Worm (Caenorhabditis elegans) whole organism, mixed stage, embryonic: ENCODE data around the gene atg-13.

ENCODE experiments used
- ceh-39 ChIP-seq: fragments of 150-350 bp; optimal IDR thresholded peaks from 2 replicates; lab custom pipeline; 2014; ENCODE audit warnings: missing biosample characterization, missing genetic modification characterization
- ceh-43 ChIP-seq: fragments of 200-800 bp; sonication (Bioruptor generic); optimal IDR thresholded peaks from 2 replicates; lab custom pipeline; 2018; ENCODE audit warnings: mild to moderate bottlenecking, missing genetic modification characterization, moderate library complexity, missing compliant biosample characterization
- drap-1 ChIP-seq: fragments of 200-800 bp; sonication (Bioruptor generic); optimal IDR thresholded peaks from 3 replicates; lab custom pipeline; 2018; ENCODE audit warnings: mild to moderate bottlenecking, missing genetic modification characterization, missing compliant biosample characterization
- elt-1 ChIP-seq: sonication (generic microtip); optimal IDR thresholded peaks from 2 replicates; lab custom pipeline; 2017; ENCODE audit warnings: missing genetic modification characterization, mild to moderate bottlenecking, missing compliant biosample characterization, antibody characterized with exemption, moderate library complexity, borderline replicate concordance; ENCODE audit not compliant: insufficient read depth
- lsy-2 ChIP-seq: fragments of 150-350 bp; optimal IDR thresholded peaks from 2 replicates; lab custom pipeline; 2014; ENCODE audit warnings: missing biosample characterization, missing genetic modification characterization
- mep-1 ChIP-seq: fragments of 150-350 bp; optimal IDR thresholded peaks from 2 replicates; lab custom pipeline; 2017; ENCODE audit warnings: missing biosample characterization, missing genetic modification reagents, missing genetic modification characterization, inconsistent platforms
- snpc-4 ChIP-seq: fragments of 150-350 bp; optimal IDR thresholded peaks from 2 replicates; lab custom pipeline; 2014; ENCODE audit warnings: missing biosample characterization, missing genetic modification characterization
- unc-120 ChIP-seq: sonication (generic microtip); optimal IDR thresholded peaks from 2 replicates; lab custom pipeline; 2017; ENCODE audit warnings: missing genetic modification characterization, missing compliant biosample characterization; ENCODE audit not compliant: poor library complexity, severe bottlenecking
- unc-62 ChIP-seq: fragments of 150-350 bp; optimal IDR thresholded peaks from 2 replicates; lab custom pipeline; 2014; ENCODE audit warnings: missing biosample characterization, missing genetic modification reagents, missing genetic modification characterization
- ztf-11 ChIP-seq: fragments of 150-350 bp; optimal IDR thresholded peaks from 2 replicates; lab custom pipeline; 2014; ENCODE audit warnings: missing biosample characterization, missing genetic modification characterization

ce11 chrIII:8182573-8182972, 24.6 kb upstream of the atg-13 start:
- no peak for TF ChIP-seq ceh-39 (tag; lab: Kevin White, UChicago)
- TF ChIP-seq elt-1 (tag; lab: Kevin White, UChicago), result no peak
- TF ChIP-seq unc-62 (GFP tag; lab: Kevin White, UChicago), result no peak
- TF ChIP-seq snpc-4, result no peak
- TF ChIP-seq mep-1 (tag; lab: Kevin White, UChicago), result no peak
- no peak for TF ChIP-seq ztf-11
- TF ChIP-seq lsy-2, result no peak
- TF ChIP-seq ceh-43 (GFP tag; lab: Kevin White, UChicago), result no peak
- TF ChIP-seq unc-120 (tag; lab: Kevin White, UChicago), result no peak
- TF ChIP-seq drap-1 (GFP tag; lab: Kevin White, UChicago), result no peak
